Worm (Caenorhabditis elegans): ENCODE results near the gene pfd-5.

Gene pfd-5

DNA sequence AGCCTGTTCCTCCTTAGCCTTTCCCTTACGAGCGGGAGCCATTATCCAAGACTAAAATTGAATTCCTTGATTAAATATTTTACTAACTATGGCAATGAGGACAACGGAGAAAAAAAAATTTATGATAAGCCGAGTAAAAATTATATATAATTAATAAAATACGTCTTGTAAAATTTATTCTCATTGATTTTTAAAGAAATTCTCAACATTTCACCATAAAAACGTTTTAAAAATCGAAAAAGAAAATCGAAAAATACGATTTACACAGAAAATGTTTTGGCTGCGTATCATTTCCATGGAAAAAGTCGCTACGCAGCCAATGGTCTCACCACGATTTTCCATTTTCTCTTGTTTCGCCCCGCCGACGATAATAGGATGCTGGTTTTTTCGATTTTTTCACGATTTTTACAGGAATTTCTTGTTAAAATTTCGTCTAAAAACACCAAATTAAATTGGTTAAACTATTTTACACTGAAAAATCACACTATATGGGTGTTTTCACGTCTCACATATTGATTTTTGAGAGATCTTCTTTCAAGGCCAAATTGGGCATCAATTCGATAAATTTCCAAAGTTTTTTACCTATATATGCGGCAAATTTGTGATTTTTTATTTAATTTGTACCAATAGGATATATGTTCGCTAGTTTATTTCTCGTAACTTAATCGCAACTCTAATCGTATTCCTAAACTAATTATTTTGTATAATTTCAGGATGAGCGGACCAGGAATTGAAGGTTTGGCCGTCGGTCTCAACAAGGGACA, 19.0 kb downstream of the pfd-5 start, which contains the start of the genes rps-14 and rpl-36 (continued):
- TF ChIP-seq nhr-84 (tag; optimal IDR thresholded peaks at IDR 0.05) (no peak), swsn-7 (tag; optimal IDR thresholded peaks at IDR 0.05) (peak; percentile 92), nhr-12 (tag; optimal IDR thresholded peaks at IDR 0.05) (no peak), rnt-1 (tag; optimal IDR thresholded peaks at IDR 0.05) (peak; percentile 90), C16A3.4 (tag; optimal IDR thresholded peaks at IDR 0.05) (peak; percentile 96), ceh-8 (GFP tag; optimal IDR thresholded peaks at IDR 0.05) (peak; percentile 67), C04F5.9 (tag; optimal IDR thresholded peaks at IDR 0.05) (peak; percentile 78), egl-13 (tag; optimal IDR thresholded peaks at IDR 0.05) (peak; percentile 71), zag-1 (tag; optimal IDR thresholded peaks at IDR 0.05) (peak; percentile 51), lsy-2 (tag; optimal IDR thresholded peaks at IDR 0.05) (peak; percentile 95 to 96), vab-15 (tag; optimal IDR thresholded peaks at IDR 0.05) (peak; percentile 5), lin-14 (GFP tag; optimal IDR thresholded peaks at IDR 0.05) (peak; percentile 92), efl-1 (optimal IDR thresholded peaks at IDR 0.05) (peak; percentile 90 to 92), efl-1 (GFP tag; optimal IDR thresholded peaks at IDR 0.05 in 1 of 2) (peak; percentile 82 to 97), lin-39 (tag; optimal IDR thresholded peaks at IDR 0.05) (peak; percentile 62), aha-1 (tag; optimal IDR thresholded peaks at IDR 0.05) (peak; percentile 77), dpl-1 (GFP tag; optimal IDR thresholded peaks at IDR 0.05) (peak; percentile 83 to 86 (median 86)), elt-2 (tag; optimal IDR thresholded peaks at IDR 0.05) (peak; percentile 44), efl-3 (GFP tag; optimal IDR thresholded peaks at IDR 0.05) (no peak), unc-86 (tag; optimal IDR thresholded peaks at IDR 0.05) (peak; percentile 80), ztf-11 (tag; optimal IDR thresholded peaks at IDR 0.05) (peak in 1 of 2 experiments; percentile 75), nhr-77 (tag; optimal IDR thresholded peaks at IDR 0.05) (peak; percentile 90), hpl-2 (GFP tag; optimal IDR thresholded peaks at IDR 0.05) (peak; percentile 78), nhr-19 (GFP tag; conservative IDR thresholded peaks at IDR 0.05) (peak; percentile 92), egl-27 (tag; optimal IDR thresholded peaks at IDR 0.05) (peak in 1 of 2 experiments; percentile 59), skn-1 (tag; optimal IDR thresholded peaks at IDR 0.05) (peak; percentile 94), zip-4 (GFP tag; optimal IDR thresholded peaks at IDR 0.05) (peak; percentile 66), snu-23 (GFP tag; optimal IDR thresholded peaks at IDR 0.05) (peak; percentile 95), pag-3 (tag; optimal IDR thresholded peaks at IDR 0.05; ENCODE audit: borderline replicate concordance, insufficient read depth) (no peak), ceh-82 (tag; optimal IDR thresholded peaks at IDR 0.05) (peak; percentile 88 to 90 (median 89)), irx-1 (tag; optimal IDR thresholded peaks at IDR 0.05) (peak; percentile 83), C34B4.2 (tag; optimal IDR thresholded peaks at IDR 0.05) (no peak), elt-3 (tag; optimal IDR thresholded peaks at IDR 0.05) (peak in 3 of 6 experiments; percentile 76 to 94 (median 88)), alr-1 (tag; optimal IDR thresholded peaks at IDR 0.05; ENCODE audit: borderline replicate concordance) (no peak), sox-4 (tag; optimal IDR thresholded peaks at IDR 0.05) (peak; percentile 59), ztf-4 (tag; optimal IDR thresholded peaks at IDR 0.05) (peak; percentile 67), nhr-28 (tag; optimal IDR thresholded peaks at IDR 0.05) (no peak)

DNA sequence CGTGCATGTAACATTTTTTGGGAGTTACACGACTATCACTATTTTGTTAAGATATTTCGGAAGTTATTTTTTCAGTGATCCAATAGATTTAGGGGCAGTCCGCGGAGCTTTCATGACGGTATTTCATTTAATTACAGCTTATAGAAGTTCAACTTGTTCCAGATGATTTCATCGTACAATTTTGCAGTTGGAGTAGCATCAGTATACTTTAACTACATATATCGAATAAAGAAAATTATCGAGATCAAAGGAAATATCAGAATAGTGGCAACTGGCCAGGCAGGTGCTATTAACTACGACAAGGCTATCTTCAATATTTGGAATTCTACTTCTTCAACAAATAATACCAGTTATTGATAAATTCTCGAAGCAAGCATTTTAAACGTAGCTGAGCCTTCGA, 20.2 kb downstream of the pfd-5 start:
- TF ChIP-seq lsy-2 (tag; optimal IDR thresholded peaks at IDR 0.05) (peak in 1 of 2 experiments; percentile 14), lin-14 (GFP tag; optimal IDR thresholded peaks at IDR 0.05) (no peak), isw-1 (GFP tag; IDR thresholded peaks at IDR 0.05) (no peak), hlh-17 (GFP tag; optimal IDR thresholded peaks at IDR 0.05; ENCODE audit: borderline replicate concordance) (no peak), F16B12.6 (tag; optimal IDR thresholded peaks at IDR 0.05) (no peak), snpc-4 (tag; optimal IDR thresholded peaks at IDR 0.05) (no peak), efl-1 (optimal IDR thresholded peaks at IDR 0.05) (no peak), efl-1 (GFP tag; optimal IDR thresholded peaks at IDR 0.05 in 1 of 2) (peak in 1 of 2 experiments; percentile 85), ama-1 (optimal IDR thresholded peaks at IDR 0.05) (no peak), nhr-84 (tag; optimal IDR thresholded peaks at IDR 0.05) (no peak), C04F5.9 (tag; optimal IDR thresholded peaks at IDR 0.05) (no peak), nhr-12 (tag; optimal IDR thresholded peaks at IDR 0.05) (no peak), lir-3 (tag; optimal IDR thresholded peaks at IDR 0.05; ENCODE audit: poor library complexity) (no peak), unc-86 (tag; optimal IDR thresholded peaks at IDR 0.05) (no peak), mdl-1 (tag; optimal IDR thresholded peaks at IDR 0.05) (no peak), nhr-71 (tag; optimal IDR thresholded peaks at IDR 0.05) (no peak), nhr-85 (tag) (peak; percentile 46), nhr-11 (tag; optimal IDR thresholded peaks at IDR 0.05) (no peak), unc-98 (GFP tag; IDR thresholded peaks at IDR 0.05) (no peak), mep-1 (tag; optimal IDR thresholded peaks at IDR 0.05) (no peak), ceh-82 (tag; optimal IDR thresholded peaks at IDR 0.05) (no peak), unc-62 (GFP tag; optimal IDR thresholded peaks at IDR 0.05) (no peak), irx-1 (tag; optimal IDR thresholded peaks at IDR 0.05) (no peak)

All from whole organism, L1 larva.